Fruit fly (Drosophila melanogaster): ENCODE data around the gene Syp.

DNA sequence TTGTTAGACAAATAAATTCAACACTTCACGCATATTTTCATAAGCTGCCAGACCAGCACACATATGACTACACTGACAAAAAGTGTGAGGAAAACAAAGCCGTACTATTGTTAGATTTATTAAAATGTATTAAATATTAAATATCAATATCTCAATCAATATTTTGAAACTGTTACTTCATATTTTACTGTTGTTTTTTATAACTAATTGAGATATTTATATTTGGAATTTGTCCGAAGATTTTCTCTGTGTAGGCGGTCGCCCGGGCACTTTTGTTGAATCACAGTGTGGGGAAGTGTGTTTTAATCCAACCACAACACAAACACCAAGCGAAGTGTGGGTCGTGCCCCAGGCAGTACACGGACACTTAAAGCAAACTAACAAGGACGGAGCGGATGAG is 37.2 kb upstream of the Syp start:
- TF ChIP-seq CG8478 (optimal IDR thresholded peaks at IDR 0.05) (no peak), CTCF (optimal IDR thresholded peaks at IDR 0.05) (no peak)
